Worm (Caenorhabditis elegans) whole organism, L1 larva: ENCODE data around the gene srab-26.

Experiments used
- C16A3.4 ChIP-seq: fragments of 150-350 bp; optimal IDR thresholded peaks from 2 replicates; lab custom pipeline; 2014; ENCODE audit warnings: missing biosample characterization, missing genetic modification characterization
- aha-1 ChIP-seq: fragments of 150-350 bp; optimal IDR thresholded peaks from 2 replicates; lab custom pipeline; 2014; ENCODE audit warnings: missing biosample characterization, missing genetic modification characterization
- aly-2 ChIP-seq: fragments of 150-350 bp; optimal IDR thresholded peaks from 2 replicates; lab custom pipeline; 2014; ENCODE audit warnings: missing biosample characterization, missing genetic modification characterization
- ama-1 ChIP-seq: fragments of 150-350 bp; optimal IDR thresholded peaks from 2 replicates; lab custom pipeline; 2014
- blmp-1 ChIP-seq: fragments of 150-350 bp; optimal IDR thresholded peaks from 2 replicates; lab custom pipeline; 2014; ENCODE audit warnings: missing biosample characterization, missing genetic modification characterization
- ceh-90 ChIP-seq: sonication (generic microtip); optimal IDR thresholded peaks from 2 replicates; lab custom pipeline; 2016; ENCODE audit warnings: missing genetic modification characterization, missing compliant biosample characterization
- ces-1 ChIP-seq: fragments of 150-350 bp; optimal IDR thresholded peaks from 2 replicates; lab custom pipeline; 2014; ENCODE audit warnings: missing biosample characterization, missing genetic modification reagents, missing genetic modification characterization
- dpl-1 ChIP-seq, 3 experiments: fragments of 150-350 bp in 2 of 3; sonication (generic microtip) in 1 of 3; optimal IDR thresholded peaks; 2 replicates each; lab custom pipeline; 2014 to 2017; ENCODE audit warnings: missing biosample characterization in 3 of 3, missing genetic modification characterization in 3 of 3, missing genetic modification reagents in 3 of 3
- dsc-1 ChIP-seq: sonication (generic microtip); optimal IDR thresholded peaks from 2 replicates; lab custom pipeline; 2016; ENCODE audit warnings: mild to moderate bottlenecking, missing genetic modification characterization, missing compliant biosample characterization
- efl-1 ChIP-seq, 4 experiments: fragments of 150-350 bp; optimal IDR thresholded peaks in 3 of 4; peaks in 1 of 4; 1 replicate in 1 of 4; 2 replicates in 3 of 4; lab custom pipeline; 2014; ENCODE audit warnings: missing biosample characterization in 2 of 4, missing genetic modification characterization in 2 of 4, missing genetic modification reagents in 2 of 4
- egl-27 ChIP-seq, 2 experiments: fragments of 150-350 bp in 1 of 2; sonication (generic microtip); optimal IDR thresholded peaks; 3 replicates each; lab custom pipeline; 2017 to 2018; ENCODE audit warnings: missing biosample characterization in 2 of 2, missing genetic modification characterization in 2 of 2, missing genetic modification reagents in 2 of 2
- ets-5 ChIP-seq: fragments of 200-800 bp; sonication (Bioruptor generic); IDR thresholded peaks from 2 replicates; pipeline ENCODE4 v1.3.6; 2022; ENCODE audit warnings: missing genetic modification characterization, missing compliant biosample characterization
- fkh-10 ChIP-seq: sonication (generic microtip); optimal IDR thresholded peaks from 2 replicates; lab custom pipeline; 2017; ENCODE audit warnings: missing biosample characterization, missing genetic modification reagents, missing genetic modification characterization
- fkh-8 ChIP-seq: sonication (generic microtip); optimal IDR thresholded peaks from 2 replicates; lab custom pipeline; 2016; ENCODE audit warnings: mild to moderate bottlenecking, missing genetic modification characterization, missing compliant biosample characterization
- hpl-2 ChIP-seq: fragments of 150-350 bp; optimal IDR thresholded peaks from 2 replicates; lab custom pipeline; 2014; ENCODE audit warnings: missing biosample characterization, missing genetic modification reagents, missing genetic modification characterization
- irx-1 ChIP-seq: sonication (generic microtip); optimal IDR thresholded peaks from 2 replicates; lab custom pipeline; 2016; ENCODE audit warnings: missing genetic modification characterization, missing compliant biosample characterization
- jun-1 ChIP-seq: fragments of 150-350 bp; optimal IDR thresholded peaks from 2 replicates; lab custom pipeline; 2014; ENCODE audit warnings: missing biosample characterization, missing genetic modification reagents, missing genetic modification characterization
- lin-14 ChIP-seq: fragments of 200-800 bp; sonication (Bioruptor generic); optimal IDR thresholded peaks from 2 replicates; lab custom pipeline; 2018; ENCODE audit warnings: mild to moderate bottlenecking, missing genetic modification characterization, moderate library complexity, missing compliant biosample characterization
- lin-39 ChIP-seq: fragments of 150-350 bp; optimal IDR thresholded peaks from 2 replicates; lab custom pipeline; 2014; ENCODE audit warnings: missing biosample characterization, missing genetic modification reagents, missing genetic modification characterization
- mef-2 ChIP-seq: fragments of 150-350 bp; optimal IDR thresholded peaks from 2 replicates; lab custom pipeline; 2014; ENCODE audit warnings: missing biosample characterization, missing genetic modification characterization
- nhr-11 ChIP-seq: fragments of 150-350 bp; optimal IDR thresholded peaks from 2 replicates; lab custom pipeline; 2014; ENCODE audit warnings: missing biosample characterization, missing genetic modification characterization
- nhr-237 ChIP-seq: fragments of 150-350 bp; optimal IDR thresholded peaks from 2 replicates; lab custom pipeline; 2014; ENCODE audit warnings: missing biosample characterization, missing genetic modification characterization
- nhr-47 ChIP-seq: sonication (generic microtip); optimal IDR thresholded peaks from 2 replicates; lab custom pipeline; 2016; ENCODE audit warnings: mild to moderate bottlenecking, missing genetic modification characterization, moderate library complexity, missing compliant biosample characterization
- nhr-71 ChIP-seq: sonication (generic microtip); optimal IDR thresholded peaks from 2 replicates; lab custom pipeline; 2016; ENCODE audit warnings: mild to moderate bottlenecking, missing genetic modification characterization, moderate library complexity, missing compliant biosample characterization
- nhr-84 ChIP-seq: sonication (generic microtip); optimal IDR thresholded peaks from 2 replicates; lab custom pipeline; 2017; ENCODE audit warnings: missing biosample characterization, missing genetic modification characterization
- pag-3 ChIP-seq: sonication (generic microtip); optimal IDR thresholded peaks from 2 replicates; lab custom pipeline; 2017; ENCODE audit warnings: missing genetic modification characterization, mild to moderate bottlenecking, missing compliant biosample characterization, antibody characterized with exemption, borderline replicate concordance; ENCODE audit not compliant: insufficient read depth
- pqm-1 ChIP-seq: sonication (generic microtip); optimal IDR thresholded peaks from 3 replicates; lab custom pipeline; 2017; ENCODE audit warnings: missing biosample characterization, missing genetic modification characterization
- snpc-4 ChIP-seq: fragments of 150-350 bp; optimal IDR thresholded peaks from 2 replicates; lab custom pipeline; 2014; ENCODE audit warnings: missing biosample characterization, missing genetic modification characterization
- snu-23 ChIP-seq: sonication (generic microtip); optimal IDR thresholded peaks from 2 replicates; lab custom pipeline; 2016; ENCODE audit warnings: missing genetic modification characterization, missing compliant biosample characterization
- sptf-1 ChIP-seq: fragments of 150-350 bp; optimal IDR thresholded peaks from 2 replicates; lab custom pipeline; 2014; ENCODE audit warnings: missing biosample characterization, missing genetic modification characterization
- tbx-2 ChIP-seq: sonication (generic microtip); optimal IDR thresholded peaks from 2 replicates; lab custom pipeline; 2016; ENCODE audit warnings: missing genetic modification characterization, missing compliant biosample characterization
- unc-130 ChIP-seq: fragments of 150-350 bp; optimal IDR thresholded peaks from 2 replicates; lab custom pipeline; 2017; ENCODE audit warnings: missing biosample characterization, missing genetic modification characterization, inconsistent platforms
- unc-30 ChIP-seq: sonication (generic microtip); optimal IDR thresholded peaks from 2 replicates; lab custom pipeline; 2017; ENCODE audit warnings: missing biosample characterization, missing genetic modification characterization
- vab-15 ChIP-seq: sonication (generic microtip); optimal IDR thresholded peaks from 2 replicates; lab custom pipeline; 2017; ENCODE audit warnings: missing genotype, mild to moderate bottlenecking, missing genetic modification characterization, missing compliant biosample characterization
- xbp-1 ChIP-seq: sonication (generic microtip); optimal IDR thresholded peaks from 2 replicates; lab custom pipeline; 2016; ENCODE audit warnings: missing genetic modification characterization, missing compliant biosample characterization
- zag-1 ChIP-seq: fragments of 150-350 bp; optimal IDR thresholded peaks from 2 replicates; lab custom pipeline; 2014; ENCODE audit warnings: missing biosample characterization, missing genetic modification characterization
- zip-4 ChIP-seq: fragments of 200-800 bp; sonication (Bioruptor generic); optimal IDR thresholded peaks from 2 replicates; lab custom pipeline; 2018; ENCODE audit warnings: mild to moderate bottlenecking, missing genetic modification characterization, moderate library complexity, missing compliant biosample characterization
- ztf-11 ChIP-seq, 2 experiments: sonication (generic microtip); optimal IDR thresholded peaks; 2 replicates each; lab custom pipeline; 2016 to 2017; ENCODE audit warnings: missing genetic modification characterization in 2 of 2, missing biosample characterization in 1 of 2, missing compliant biosample characterization in 1 of 2
- ztf-4 ChIP-seq: fragments of 150-350 bp; optimal IDR thresholded peaks from 2 replicates; lab custom pipeline; 2014; ENCODE audit warnings: missing biosample characterization, missing genetic modification characterization

Gene srab-26

ce11 chrV:9915021-9915420 is 35.7 kb upstream of the srab-26 start, which contains the start of gene mec-9:
Gene mec-9, minus strand, starts transcription at chrV:9915121.
- no peak for TF ChIP-seq pqm-1 (tag; lab: Kevin White, UChicago)
- TF ChIP-seq fkh-10 (GFP tag; lab: Kevin White, UChicago): no peak
- TF ChIP-seq dpl-1 (GFP tag; optimal IDR thresholded peaks at IDR 0.05; lab: Kevin White, UChicago): no peak
- no peak for TF ChIP-seq ztf-4
- TF ChIP-seq nhr-71 (tag; lab: Kevin White, UChicago): no peak
- TF ChIP-seq pag-3 (tag; lab: Kevin White, UChicago): no peak
- TF ChIP-seq jun-1: no peak
- no peak for TF ChIP-seq vab-15 (tag; lab: Kevin White, UChicago)
- TF ChIP-seq ama-1 (lab: Kevin White, UChicago): no peak
- TF ChIP-seq ets-5: no peak
- TF ChIP-seq nhr-47 (tag; lab: Kevin White, UChicago): no peak
- no peak for TF ChIP-seq zip-4 (GFP tag; lab: Kevin White, UChicago)
- TF ChIP-seq sptf-1 (tag; lab: Kevin White, UChicago): no peak
- no peak for TF ChIP-seq unc-30 (tag; lab: Kevin White, UChicago)
- TF ChIP-seq irx-1 (tag; lab: Kevin White, UChicago): no peak
- no peak for TF ChIP-seq ceh-90 (tag; lab: Kevin White, UChicago)
- no peak for TF ChIP-seq ztf-11 (tag; optimal IDR thresholded peaks at IDR 0.05; lab: Kevin White, UChicago)
- TF ChIP-seq fkh-8: no peak
- TF ChIP-seq dsc-1 (tag; lab: Kevin White, UChicago): no peak
- no peak for TF ChIP-seq nhr-84 (tag; lab: Kevin White, UChicago)

ce11 chrV:9913863-9914262 is 34.6 kb upstream of the srab-26 start, which contains the start of gene fipr-10:
Gene fipr-10, plus strand, starts transcription at chrV:9914163.
- no peak for TF ChIP-seq tbx-2 (tag; lab: Kevin White, UChicago)
- no peak for TF ChIP-seq snpc-4 (tag; lab: Kevin White, UChicago)
- TF ChIP-seq zag-1 (tag; lab: Kevin White, UChicago): no peak
- no peak for TF ChIP-seq mef-2 (tag; lab: Kevin White, UChicago)
- TF ChIP-seq blmp-1: no peak
- no peak for TF ChIP-seq egl-27 (tag; optimal IDR thresholded peaks at IDR 0.05; lab: Kevin White, UChicago)

DNA sequence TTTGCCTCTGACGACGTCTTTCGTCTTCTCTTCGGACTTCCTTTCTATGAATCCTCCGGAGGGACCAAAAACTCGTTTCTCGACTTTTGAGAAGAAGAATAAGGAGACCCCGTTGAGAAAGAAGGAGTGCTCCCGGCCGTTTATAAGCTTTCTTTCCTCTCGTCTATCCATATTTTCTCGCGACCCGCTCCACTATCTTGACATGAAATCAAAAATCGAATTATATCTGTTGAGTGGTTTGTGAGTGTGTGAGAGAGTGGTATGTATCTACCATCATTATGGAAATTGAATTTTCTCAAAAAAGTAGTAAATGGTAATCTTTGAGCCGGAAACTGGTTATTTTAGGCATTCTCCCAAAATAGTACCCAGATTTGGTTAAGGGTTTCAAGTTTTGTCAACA is 31.9 kb upstream of the srab-26 start:
- TF ChIP-seq aly-2 (tag; lab: Kevin White, UChicago) (no peak), lin-14 (peak; percentile 70)

ce11 chrV:9909624-9910023 is 30.3 kb upstream of the srab-26 start:
- TF ChIP-seq xbp-1 (tag; lab: Kevin White, UChicago): no peak
- TF ChIP-seq nhr-11 (tag; lab: Kevin White, UChicago): no peak
- no peak for TF ChIP-seq efl-1 (optimal IDR thresholded peaks at IDR 0.05; lab: Kevin White, UChicago)
- no peak for TF ChIP-seq efl-1 (GFP tag; optimal IDR thresholded peaks at IDR 0.05 in 1 of 2; lab: Kevin White, UChicago)
- no peak for TF ChIP-seq ama-1 (lab: Kevin White, UChicago)
- TF ChIP-seq nhr-237 (tag; lab: Kevin White, UChicago): no peak
- no peak for TF ChIP-seq hpl-2 (GFP tag; lab: Kevin White, UChicago)
- TF ChIP-seq unc-130 (tag; lab: Kevin White, UChicago): no peak
- no peak for TF ChIP-seq pqm-1 (tag; lab: Kevin White, UChicago)
- no peak for TF ChIP-seq C16A3.4 (tag; lab: Kevin White, UChicago)
- no peak for TF ChIP-seq ces-1 (GFP tag; lab: Kevin White, UChicago)
- no peak for TF ChIP-seq aha-1 (tag; lab: Kevin White, UChicago)
- no peak for TF ChIP-seq snu-23
- TF ChIP-seq lin-39 (tag; lab: Kevin White, UChicago): no peak
